Fruit fly (Drosophila melanogaster) whole organism, embryonic: ENCODE measurements around the gene CG13962.

Experiments
- ATbp ChIP-seq: fragments of 200-800 bp; sonication (Bioruptor generic); optimal IDR thresholded peaks from 2 replicates; lab custom pipeline; 2017; ENCODE audit warnings: missing biosample characterization, mild to moderate bottlenecking, missing genetic modification characterization, missing genetic modification reagents
- Blimp-1 ChIP-seq: fragments of 200-800 bp; sonication (Bioruptor generic); optimal IDR thresholded peaks from 3 replicates; lab custom pipeline; 2018; ENCODE audit warnings: missing biosample characterization, missing genetic modification characterization, mild to moderate bottlenecking, moderate library complexity, missing genetic modification reagents
- Bteb2 ChIP-seq: fragments of 200-800 bp; sonication (Bioruptor generic); optimal IDR thresholded peaks from 2 replicates; lab custom pipeline; 2016; ENCODE audit warnings: missing biosample characterization, missing genetic modification characterization
- CG10979 ChIP-seq: fragments of 200-800 bp; sonication (Bioruptor generic); optimal IDR thresholded peaks from 2 replicates; lab custom pipeline; 2018; ENCODE audit warnings: missing biosample characterization, mild to moderate bottlenecking, missing genetic modification characterization, moderate library complexity
- CG11504 ChIP-seq: fragments of 200-800 bp; sonication (Bioruptor generic); optimal IDR thresholded peaks from 3 replicates; lab custom pipeline; 2019; ENCODE audit warnings: missing biosample characterization, mild to moderate bottlenecking, missing genetic modification characterization, moderate library complexity
- CG11696 ChIP-seq: fragments of 200-800 bp; sonication (Bioruptor generic); IDR thresholded peaks from 2 replicates; pipeline ENCODE4 v1.3.6; 2022; ENCODE audit warnings: missing biosample characterization, missing genetic modification characterization
- CG12071 ChIP-seq: fragments of 200-800 bp; sonication (Bioruptor generic); optimal IDR thresholded peaks from 3 replicates; lab custom pipeline; 2018; ENCODE audit warnings: missing biosample characterization, mild to moderate bottlenecking, missing genetic modification characterization
- CG12155 ChIP-seq: fragments of 200-800 bp; sonication (Bioruptor generic); optimal IDR thresholded peaks from 3 replicates; lab custom pipeline; 2016; ENCODE audit warnings: missing biosample characterization, missing genetic modification characterization
- CG12219 ChIP-seq: fragments of 200-800 bp; sonication (Bioruptor generic); optimal IDR thresholded peaks from 3 replicates; lab custom pipeline; 2018; ENCODE audit warnings: missing biosample characterization, mild to moderate bottlenecking, missing genetic modification characterization
- CG12659 ChIP-seq: fragments of 200-800 bp; sonication (Bioruptor generic); optimal IDR thresholded peaks from 3 replicates; lab custom pipeline; 2017; ENCODE audit warnings: mild to moderate bottlenecking, missing biosample characterization, missing genetic modification reagents, missing genetic modification characterization
- CG12942 ChIP-seq: fragments of 200-800 bp; sonication (Bioruptor generic); optimal IDR thresholded peaks from 3 replicates; lab custom pipeline; 2016; ENCODE audit warnings: missing biosample characterization, missing genetic modification characterization
- CG13424 ChIP-seq: fragments of 200-800 bp; sonication (Bioruptor generic); optimal IDR thresholded peaks from 2 replicates; lab custom pipeline; 2019; ENCODE audit warnings: missing biosample characterization, mild to moderate bottlenecking, missing genetic modification characterization, moderate library complexity
- CG17385 ChIP-seq: fragments of 200-800 bp; sonication (Bioruptor generic); optimal IDR thresholded peaks from 3 replicates; lab custom pipeline; 2018; ENCODE audit warnings: missing biosample characterization, mild to moderate bottlenecking, missing genetic modification characterization
- CG18011 ChIP-seq: fragments of 200-800 bp; sonication (Bioruptor generic); optimal IDR thresholded peaks from 2 replicates; lab custom pipeline; 2017; ENCODE audit warnings: missing biosample characterization, missing genetic modification characterization, mild to moderate bottlenecking, moderate library complexity, missing genotype
- CG18262 ChIP-seq: fragments of 200-800 bp; optimal IDR thresholded peaks from 3 replicates; lab custom pipeline; 2019; ENCODE audit warnings: missing biosample characterization, mild to moderate bottlenecking, missing genetic modification characterization, moderate library complexity
- CG2116 ChIP-seq: fragments of 200-800 bp; sonication (Bioruptor generic); optimal IDR thresholded peaks from 3 replicates; lab custom pipeline; 2018; ENCODE audit warnings: missing biosample characterization, mild to moderate bottlenecking, missing genetic modification characterization
- CG2120 ChIP-seq: fragments of 200-800 bp; sonication (Bioruptor generic); optimal IDR thresholded peaks from 3 replicates; lab custom pipeline; 2016; ENCODE audit warnings: missing biosample characterization, missing genetic modification characterization
- CG2712 ChIP-seq: fragments of 200-800 bp; optimal IDR thresholded peaks from 3 replicates; lab custom pipeline; 2019; ENCODE audit warnings: missing biosample characterization, mild to moderate bottlenecking, missing genetic modification characterization, moderate library complexity
- CG3065 ChIP-seq: fragments of 200-800 bp; sonication (Bioruptor generic); optimal IDR thresholded peaks from 2 replicates; lab custom pipeline; 2016; ENCODE audit warnings: missing biosample characterization, missing genetic modification characterization
- CG33213 ChIP-seq: fragments of 200-800 bp; sonication (Bioruptor generic); optimal IDR thresholded peaks from 3 replicates; lab custom pipeline; 2016; ENCODE audit warnings: missing biosample characterization, missing genetic modification characterization
- CG33557 ChIP-seq: fragments of 200-800 bp; sonication (Bioruptor generic); optimal IDR thresholded peaks from 2 replicates; lab custom pipeline; 2019; ENCODE audit warnings: missing biosample characterization, mild to moderate bottlenecking, missing genetic modification characterization, moderate library complexity
- CG3847 ChIP-seq: fragments of 200-800 bp; sonication (Bioruptor generic); IDR thresholded peaks from 2 replicates; pipeline ENCODE4 v1.3.6; 2022; ENCODE audit warnings: missing biosample characterization, missing genetic modification characterization
- CG4820 ChIP-seq: fragments of 200-800 bp; sonication (Bioruptor generic); optimal IDR thresholded peaks from 3 replicates; lab custom pipeline; 2016; ENCODE audit warnings: missing biosample characterization, missing genetic modification characterization
- CG5953 ChIP-seq: fragments of 200-800 bp; sonication (Bioruptor generic); IDR thresholded peaks from 2 replicates; pipeline ENCODE4 v1.3.6; 2022; ENCODE audit warnings: missing biosample characterization, missing genetic modification characterization
- CG6175 ChIP-seq: fragments of 200-800 bp; sonication (Bioruptor generic); IDR thresholded peaks from 3 replicates; pipeline ENCODE4 v1.3.6; 2022; ENCODE audit warnings: missing biosample characterization, missing genetic modification characterization
- CG6854 ChIP-seq: fragments of 200-800 bp; sonication (Bioruptor generic); optimal IDR thresholded peaks from 3 replicates; lab custom pipeline; 2017; ENCODE audit warnings: missing biosample characterization, mild to moderate bottlenecking, missing genetic modification characterization
- Hey ChIP-seq: fragments of 200-800 bp; sonication (Bioruptor generic); optimal IDR thresholded peaks from 3 replicates; lab custom pipeline; 2018; ENCODE audit warnings: missing biosample characterization, mild to moderate bottlenecking, missing genetic modification characterization
- HmgD ChIP-seq: fragments of 200-800 bp; sonication (Bioruptor generic); optimal IDR thresholded peaks from 3 replicates; lab custom pipeline; 2016; ENCODE audit warnings: missing biosample characterization, missing genetic modification characterization
- Hmr ChIP-seq: fragments of 200-800 bp; sonication (Bioruptor generic); optimal IDR thresholded peaks from 3 replicates; lab custom pipeline; 2017; ENCODE audit warnings: mild to moderate bottlenecking, missing biosample characterization, missing genetic modification reagents, missing genetic modification characterization
- MBD-R2 ChIP-seq: fragments of 200-800 bp; sonication (Bioruptor generic); IDR thresholded peaks from 2 replicates; pipeline ENCODE4 v1.3.6; 2022; ENCODE audit warnings: missing biosample characterization, missing genetic modification characterization
- NC2β ChIP-seq: fragments of 200-800 bp; sonication (Bioruptor generic); optimal IDR thresholded peaks from 2 replicates; lab custom pipeline; 2016; ENCODE audit warnings: missing biosample characterization, missing genetic modification characterization
- TFAM ChIP-seq: fragments of 200-800 bp; sonication (Bioruptor generic); optimal IDR thresholded peaks from 2 replicates; lab custom pipeline; 2017; ENCODE audit warnings: missing biosample characterization, missing genetic modification characterization, inconsistent platforms
- YL-1 ChIP-seq: fragments of 200-800 bp; sonication (Bioruptor generic); optimal IDR thresholded peaks from 3 replicates; lab custom pipeline; 2017; ENCODE audit warnings: missing biosample characterization, mild to moderate bottlenecking, missing genetic modification characterization
- ase ChIP-seq: fragments of 200-800 bp; sonication (Bioruptor generic); IDR thresholded peaks from 3 replicates; pipeline ENCODE4 v1.3.6; 2022; ENCODE audit warnings: missing biosample characterization, missing genetic modification characterization
- bbx ChIP-seq: fragments of 200-800 bp; sonication (Bioruptor generic); IDR thresholded peaks from 2 replicates; pipeline ENCODE4 v1.3.6; 2022; ENCODE audit warnings: missing biosample characterization, missing genetic modification characterization; ENCODE audit not compliant: partially characterized antibody
- bcd ChIP-seq: fragments of 200-800 bp; sonication (Bioruptor generic); optimal IDR thresholded peaks from 2 replicates; lab custom pipeline; 2017; ENCODE audit warnings: missing biosample characterization, mild to moderate bottlenecking, missing genetic modification characterization
- bowl ChIP-seq: fragments of 200-800 bp; sonication (Bioruptor generic); IDR thresholded peaks from 2 replicates; pipeline ENCODE4 v1.3.6; 2022; ENCODE audit warnings: missing biosample characterization, missing genetic modification characterization
- cas ChIP-seq: fragments of 200-800 bp; sonication (Bioruptor generic); IDR thresholded peaks from 2 replicates; pipeline ENCODE4 v1.3.6; 2022; ENCODE audit warnings: missing biosample characterization, missing genetic modification characterization
- cg ChIP-seq: fragments of 200-800 bp; sonication (Bioruptor generic); optimal IDR thresholded peaks from 3 replicates; lab custom pipeline; 2019; ENCODE audit warnings: missing biosample characterization, mild to moderate bottlenecking, missing genetic modification characterization, moderate library complexity
- dmrt11E ChIP-seq: fragments of 200-800 bp; sonication (Bioruptor generic); optimal IDR thresholded peaks from 3 replicates; lab custom pipeline; 2018; ENCODE audit warnings: missing biosample characterization, mild to moderate bottlenecking, missing genetic modification characterization, moderate library complexity
- esg ChIP-seq: fragments of 200-800 bp; sonication (Bioruptor generic); conservative IDR thresholded peaks from 2 replicates; pipeline ENCODE4 v1.3.6; 2022; ENCODE audit warnings: missing biosample characterization, missing genetic modification characterization
- grau ChIP-seq: fragments of 200-800 bp; optimal IDR thresholded peaks from 3 replicates; lab custom pipeline; 2019; ENCODE audit warnings: missing biosample characterization, mild to moderate bottlenecking, missing genetic modification characterization, moderate library complexity
- hb ChIP-seq: fragments of 200-800 bp; sonication (Bioruptor generic); IDR thresholded peaks from 3 replicates; pipeline ENCODE4 v1.3.6; 2022; ENCODE audit warnings: missing biosample characterization, missing genetic modification characterization; ENCODE audit not compliant: partially characterized antibody
- mam ChIP-seq: fragments of 200-800 bp; sonication (Bioruptor generic); optimal IDR thresholded peaks from 3 replicates; lab custom pipeline; 2016; ENCODE audit warnings: missing biosample characterization, missing genetic modification characterization
- nau ChIP-seq: fragments of 200-800 bp; sonication (Bioruptor generic); optimal IDR thresholded peaks from 3 replicates; lab custom pipeline; 2017; ENCODE audit warnings: missing biosample characterization, mild to moderate bottlenecking, missing genetic modification characterization, missing genetic modification reagents
- repo ChIP-seq: fragments of 200-800 bp; sonication (Bioruptor generic); optimal IDR thresholded peaks from 2 replicates; lab custom pipeline; 2016; ENCODE audit warnings: missing biosample characterization, missing genetic modification characterization
- stwl ChIP-seq: fragments of 200-800 bp; sonication (Bioruptor generic); optimal IDR thresholded peaks from 3 replicates; lab custom pipeline; 2018; ENCODE audit warnings: missing biosample characterization, mild to moderate bottlenecking, missing genetic modification characterization, moderate library complexity
- sug ChIP-seq: fragments of 200-800 bp; optimal IDR thresholded peaks from 2 replicates; lab custom pipeline; 2019; ENCODE audit warnings: missing biosample characterization, mild to moderate bottlenecking, missing genetic modification characterization, moderate library complexity
- usp ChIP-seq: fragments of >200 bp; optimal IDR thresholded peaks from 2 replicates; lab custom pipeline; 2017; ENCODE audit warnings: missing biosample characterization, missing genetic modification characterization
- vfl ChIP-seq: fragments of 200-800 bp; sonication (Bioruptor generic); optimal IDR thresholded peaks from 2 replicates; lab custom pipeline; 2016; ENCODE audit warnings: missing biosample characterization, missing genetic modification characterization
- wek ChIP-seq: fragments of 200-800 bp; sonication (Bioruptor generic); optimal IDR thresholded peaks from 3 replicates; lab custom pipeline; 2018; ENCODE audit warnings: missing biosample characterization, mild to moderate bottlenecking, missing genetic modification characterization, moderate library complexity
- zfh1 ChIP-seq: fragments of 200-800 bp; sonication (Bioruptor generic); IDR thresholded peaks from 3 replicates; pipeline ENCODE4 v1.3.6; 2022; ENCODE audit warnings: missing biosample characterization, missing genetic modification characterization

Gene CG13962

DNA sequence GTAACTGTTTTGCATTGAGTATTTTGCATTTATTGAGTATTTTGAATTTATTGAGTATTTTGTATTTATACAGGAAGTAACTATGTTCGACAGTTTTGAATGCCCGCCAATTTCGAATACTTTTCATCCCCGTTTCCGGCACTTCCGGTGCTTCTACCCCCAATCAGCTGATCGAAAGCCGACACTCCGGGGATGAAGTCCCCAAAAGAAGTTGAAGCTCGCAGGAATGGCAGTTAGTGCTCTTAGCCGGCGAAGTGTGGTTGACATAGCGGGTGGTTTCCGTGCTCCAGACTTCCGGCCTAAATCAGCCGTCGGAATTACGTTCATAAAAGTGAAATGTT is 18.3 kb downstream of the CG13962 start, which contains the start of gene sick (continued):
- TF ChIP-seq CG12942 (no peak), CG17385 (GFP tag; lab: Kevin White, UChicago) (peak; percentile 36), ase (GFP tag; lab: Robert Waterston, UW) (no peak), CG5953 (GFP tag; lab: Robert Waterston, UW) (no peak), mam (GFP tag; lab: Kevin White, UChicago) (no peak), CG11696 (GFP tag; lab: Robert Waterston, UW) (no peak), CG12219 (GFP tag; lab: Kevin White, UChicago) (peak; percentile 32), cas (GFP tag; lab: Robert Waterston, UW) (no peak), repo (GFP tag; lab: Kevin White, UChicago) (no peak), CG2120 (GFP tag; lab: Kevin White, UChicago) (no peak), CG11504 (tag; lab: Kevin White, UChicago) (no peak), CG33213 (GFP tag; lab: Kevin White, UChicago) (no peak), bowl (no peak), CG2712 (no peak), ATbp (GFP tag; lab: Kevin White, UChicago) (peak; percentile 36), CG18262 (tag; lab: Kevin White, UChicago) (peak; percentile 23), YL-1 (GFP tag; lab: Kevin White, UChicago) (no peak), esg (no peak), Blimp-1 (no peak), hb (GFP tag; lab: Robert Waterston, UW) (no peak), CG33557 (GFP tag; lab: Kevin White, UChicago) (no peak), stwl (no peak), bcd (no peak), NC2β (GFP tag; lab: Kevin White, UChicago) (no peak), CG10979 (tag; lab: Kevin White, UChicago) (no peak), CG3847 (no peak), Bteb2 (GFP tag; lab: Kevin White, UChicago) (no peak), CG13424 (tag; lab: Kevin White, UChicago) (no peak), CG12071 (peak; percentile 63), CG2116 (peak; percentile 64), CG12155 (no peak), CG18011 (no peak), sug (tag; lab: Kevin White, UChicago) (no peak), grau (tag; lab: Kevin White, UChicago) (no peak), cg (GFP tag; lab: Kevin White, UChicago) (no peak), HmgD (no peak), wek (GFP tag; lab: Kevin White, UChicago) (peak; percentile 32), Hmr (peak; percentile 31), Hey (tag; lab: Kevin White, UChicago) (no peak), CG3065 (GFP tag; lab: Kevin White, UChicago) (no peak), TFAM (GFP tag; lab: Kevin White, UChicago) (no peak), MBD-R2 (GFP tag; lab: Robert Waterston, UW) (no peak), nau (peak; percentile 47), bbx (no peak), usp (no peak), CG4820 (no peak), vfl (GFP tag; lab: Kevin White, UChicago) (no peak), zfh1 (GFP tag; lab: Robert Waterston, UW) (no peak), CG6854 (peak; percentile 59), CG12659 (GFP tag; lab: Kevin White, UChicago) (no peak), dmrt11E (tag; lab: Kevin White, UChicago) (no peak), CG6175 (no peak)
